Fruit fly (Drosophila melanogaster): ENCODE results near the gene Zwilch.
A peak's percentile ranks its signal among the peaks of the same experiment; 100 is the strongest.

dm6 chr3R:31252093-31252962 is 39.2 kb upstream of the Zwilch start, which contains the start of the genes qless and mRpL32:
- TF ChIP-seq pan (optimal IDR thresholded peaks at IDR 0.05): no peak
- TF ChIP-seq sv (GFP tag; optimal IDR thresholded peaks at IDR 0.05): peak; percentile 56
- peak; percentile 42 for TF ChIP-seq OdsH (GFP tag; optimal IDR thresholded peaks at IDR 0.05)
- peak; percentile 72 for TF ChIP-seq h (GFP tag; optimal IDR thresholded peaks at IDR 0.05)
- no peak for TF ChIP-seq brk (GFP tag; optimal IDR thresholded peaks at IDR 0.05)
- peak; percentile 39 for TF ChIP-seq sage (GFP tag; optimal IDR thresholded peaks at IDR 0.05)
- TF ChIP-seq Jra (GFP tag; optimal IDR thresholded peaks at IDR 0.05): peak; percentile 47
- no peak for TF ChIP-seq psq (GFP tag; optimal IDR thresholded peaks at IDR 0.05)
- peak; percentile 46 for TF ChIP-seq GATAd (GFP tag; optimal IDR thresholded peaks at IDR 0.05)
- no peak for TF ChIP-seq dsf (GFP tag; optimal IDR thresholded peaks at IDR 0.05; ENCODE audit: borderline replicate concordance)

Data from whole organism, wandering third instar larva.